Worm (Caenorhabditis elegans): ENCODE results near the gene F57B9.3.

DNA sequence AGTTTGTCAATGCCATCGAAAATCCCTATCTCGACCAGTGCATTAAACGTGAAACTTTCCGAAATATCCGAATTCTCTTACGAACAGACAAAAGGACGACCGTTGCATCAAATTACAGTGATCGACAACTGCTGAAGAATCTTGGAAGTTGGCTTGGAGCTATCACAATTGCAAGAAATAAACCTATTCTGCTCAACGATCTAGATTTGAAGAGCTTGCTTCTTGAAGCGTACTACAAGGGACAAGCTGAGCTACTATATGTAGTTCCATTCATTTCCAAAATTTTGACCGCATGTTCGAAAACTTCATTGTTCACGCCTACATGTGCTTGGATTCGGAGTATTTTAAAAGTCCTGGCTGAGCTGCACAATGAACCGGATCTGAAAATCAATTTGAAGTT is 14.4 kb downstream of the F57B9.3 start:
- no peak for TF ChIP-seq hlh-8 (tag; optimal IDR thresholded peaks at IDR 0.05)
- no peak for TF ChIP-seq che-1 (tag; optimal IDR thresholded peaks at IDR 0.05)
- no peak for TF ChIP-seq ceh-9 (tag; optimal IDR thresholded peaks at IDR 0.05)
- no peak for TF ChIP-seq nhr-11 (tag; optimal IDR thresholded peaks at IDR 0.05)
- TF ChIP-seq F13H6.1 (tag; optimal IDR thresholded peaks at IDR 0.05), result no peak
- no peak for TF ChIP-seq hlh-30 (tag; optimal IDR thresholded peaks at IDR 0.05; ENCODE audit: insufficient read depth)
- TF ChIP-seq tbx-2 (tag; optimal IDR thresholded peaks at IDR 0.05), result no peak
- no peak for TF ChIP-seq pqm-1 (tag; optimal IDR thresholded peaks at IDR 0.05)
- no peak for TF ChIP-seq gmeb-2 (tag; optimal IDR thresholded peaks at IDR 0.05)
- no peak for TF ChIP-seq pat-9 (tag; optimal IDR thresholded peaks at IDR 0.05)
- no peak for TF ChIP-seq nfya-1 (tag; optimal IDR thresholded peaks at IDR 0.05)
- no peak for TF ChIP-seq K09A11.1 (tag; optimal IDR thresholded peaks at IDR 0.05; ENCODE audit: insufficient read depth)
- no peak for TF ChIP-seq dve-1 (tag; optimal IDR thresholded peaks at IDR 0.05)
